Fruit fly (Drosophila melanogaster) whole organism, pupa: ENCODE data around the gene kin17.

Experiments
- CG10348 ChIP-seq: fragments of 200-800 bp; sonication (Bioruptor generic); IDR thresholded peaks from 2 replicates; pipeline ENCODE4 v1.3.6; 2022; ENCODE audit warnings: missing biosample characterization, missing genetic modification characterization
- CG12605 ChIP-seq: fragments of 200-800 bp; sonication (Bioruptor generic); IDR thresholded peaks from 2 replicates; pipeline ENCODE4 v1.3.6; 2022; ENCODE audit warnings: missing biosample characterization, missing genetic modification characterization
- CG13204 ChIP-seq: fragments of 200-800 bp; sonication (Bioruptor generic); optimal IDR thresholded peaks from 2 replicates; lab custom pipeline; 2018; ENCODE audit warnings: missing biosample characterization, mild to moderate bottlenecking, missing genetic modification characterization, moderate library complexity
- CG14655 ChIP-seq: fragments of 200-800 bp; sonication (Bioruptor generic); optimal IDR thresholded peaks from 3 replicates; lab custom pipeline; 2017; ENCODE audit warnings: mild to moderate bottlenecking, missing biosample characterization, missing genetic modification reagents, missing genetic modification characterization
- CG15710 ChIP-seq: fragments of 200-800 bp; sonication (Bioruptor generic); optimal IDR thresholded peaks from 2 replicates; lab custom pipeline; 2018; ENCODE audit warnings: missing biosample characterization, mild to moderate bottlenecking, missing genetic modification characterization, moderate library complexity
- CG17806 ChIP-seq: fragments of 200-800 bp; sonication (Bioruptor generic); optimal IDR thresholded peaks from 2 replicates; lab custom pipeline; 2018; ENCODE audit warnings: missing biosample characterization, mild to moderate bottlenecking, missing genetic modification characterization, moderate library complexity
- CG32121 ChIP-seq: fragments of 200-800 bp; sonication (Bioruptor generic); IDR thresholded peaks from 2 replicates; pipeline ENCODE4 v1.3.6; 2022; ENCODE audit warnings: missing biosample characterization, missing genetic modification characterization
- CG34367 ChIP-seq: fragments of 200-800 bp; sonication (Bioruptor generic); optimal IDR thresholded peaks from 2 replicates; lab custom pipeline; 2018; ENCODE audit warnings: missing biosample characterization, mild to moderate bottlenecking, missing genetic modification characterization
- CG4496 ChIP-seq: fragments of 200-800 bp; sonication (Bioruptor generic); IDR thresholded peaks from 3 replicates; pipeline ENCODE4 v1.3.6; 2022; ENCODE audit warnings: missing biosample characterization, missing genetic modification characterization
- CG8159 ChIP-seq: fragments of 200-800 bp; sonication (Bioruptor generic); optimal IDR thresholded peaks from 3 replicates; lab custom pipeline; 2018; ENCODE audit warnings: missing biosample characterization, mild to moderate bottlenecking, missing genetic modification characterization, moderate library complexity
- CG8301 ChIP-seq: fragments of 200-800 bp; sonication (Bioruptor generic); optimal IDR thresholded peaks from 2 replicates; lab custom pipeline; 2018; ENCODE audit warnings: missing biosample characterization, mild to moderate bottlenecking, missing genetic modification characterization
- CG9948 ChIP-seq: fragments of 200-800 bp; sonication (Bioruptor generic); optimal IDR thresholded peaks from 2 replicates; lab custom pipeline; 2018; ENCODE audit warnings: missing biosample characterization, mild to moderate bottlenecking, missing genetic modification characterization, moderate library complexity
- D1 ChIP-seq: fragments of 200-800 bp; sonication (Bioruptor generic); optimal IDR thresholded peaks from 2 replicates; lab custom pipeline; 2018; ENCODE audit warnings: missing biosample characterization, mild to moderate bottlenecking, missing genetic modification characterization, moderate library complexity
- EcR ChIP-seq: fragments of 200-800 bp; sonication (Bioruptor generic); optimal IDR thresholded peaks from 3 replicates; lab custom pipeline; 2019; ENCODE audit warnings: missing biosample characterization, missing genetic modification characterization, mild to moderate bottlenecking, moderate library complexity, missing genetic modification reagents
- Ets98B ChIP-seq: fragments of 200-800 bp; sonication (Bioruptor generic); IDR thresholded peaks from 2 replicates; pipeline ENCODE4 v1.3.6; 2022; ENCODE audit warnings: missing biosample characterization, missing genetic modification characterization
- Pif1A ChIP-seq: fragments of 200-800 bp; sonication (Bioruptor generic); optimal IDR thresholded peaks from 3 replicates; lab custom pipeline; 2016; ENCODE audit warnings: missing biosample characterization, missing genetic modification characterization
- Pif1B ChIP-seq: fragments of 200-800 bp; sonication (Bioruptor generic); optimal IDR thresholded peaks from 3 replicates; lab custom pipeline; 2016; ENCODE audit warnings: missing biosample characterization, missing genetic modification characterization
- Snoo ChIP-seq: fragments of 200-800 bp; sonication (Bioruptor generic); optimal IDR thresholded peaks from 3 replicates; lab custom pipeline; 2017; ENCODE audit warnings: missing biosample characterization, mild to moderate bottlenecking, missing genetic modification characterization, inconsistent platforms
- fd96Ca ChIP-seq: fragments of 200-800 bp; sonication (Bioruptor generic); IDR thresholded peaks from 3 replicates; pipeline ENCODE4 v1.3.6; 2022; ENCODE audit warnings: missing biosample characterization, missing genetic modification characterization
- gl ChIP-seq: fragments of 200-800 bp; sonication (Bioruptor generic); optimal IDR thresholded peaks from 2 replicates; lab custom pipeline; 2018; ENCODE audit warnings: missing biosample characterization, mild to moderate bottlenecking, missing genetic modification characterization
- rn ChIP-seq: fragments of 200-800 bp; sonication (Bioruptor generic); IDR thresholded peaks from 2 replicates; pipeline ENCODE4 v1.3.6; 2022; ENCODE audit warnings: missing biosample characterization, missing genetic modification characterization

Gene kin17

DNA sequence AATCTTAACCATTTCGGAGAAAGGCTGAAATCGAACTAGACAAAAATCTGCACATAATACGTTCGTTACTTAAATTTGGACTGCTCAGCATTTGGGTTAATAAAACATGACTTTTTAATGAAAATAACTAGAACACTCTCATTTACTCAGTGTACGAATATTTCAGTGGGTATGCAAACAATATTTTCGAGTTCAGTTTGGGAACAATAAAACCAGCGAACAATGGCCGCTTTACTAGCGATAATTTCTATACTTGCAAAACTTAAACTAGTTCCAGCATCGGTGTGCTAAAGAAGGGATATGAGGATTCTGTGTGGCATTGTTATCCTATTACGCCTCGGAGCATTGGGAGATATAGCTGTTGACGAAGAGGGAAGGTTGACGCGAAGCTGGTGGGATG lies 1.6 kb downstream of the kin17 start, which contains the start of gene CG5665:
Gene CG5665 (plus strand): TSS at position 301 of the 400 bp plus-strand sequence.
- TF ChIP-seq CG10348 (GFP tag; lab: Robert Waterston, UW) = no peak
- TF ChIP-seq CG13204 (GFP tag; lab: Kevin White, UChicago) = no peak
- TF ChIP-seq Pif1B = no peak
- no peak for TF ChIP-seq rn (GFP tag; lab: Robert Waterston, UW)
- no peak for TF ChIP-seq fd96Ca
- no peak for TF ChIP-seq CG4496 (GFP tag; lab: Robert Waterston, UW)
- no peak for TF ChIP-seq CG17806 (tag; lab: Kevin White, UChicago)
- no peak for TF ChIP-seq CG34367 (tag; lab: Kevin White, UChicago)
- TF ChIP-seq CG32121 (GFP tag; lab: Robert Waterston, UW) = no peak
- no peak for TF ChIP-seq gl
- no peak for TF ChIP-seq Ets98B
- no peak for TF ChIP-seq Snoo
- no peak for TF ChIP-seq CG8301 (tag; lab: Kevin White, UChicago)
- no peak for TF ChIP-seq CG8159 (tag; lab: Kevin White, UChicago)
- no peak for TF ChIP-seq CG12605 (GFP tag; lab: Robert Waterston, UW)
- TF ChIP-seq D1 = no peak
- TF ChIP-seq CG15710 (tag; lab: Kevin White, UChicago) = no peak
- no peak for TF ChIP-seq Pif1A (GFP tag; lab: Kevin White, UChicago)

DNA sequence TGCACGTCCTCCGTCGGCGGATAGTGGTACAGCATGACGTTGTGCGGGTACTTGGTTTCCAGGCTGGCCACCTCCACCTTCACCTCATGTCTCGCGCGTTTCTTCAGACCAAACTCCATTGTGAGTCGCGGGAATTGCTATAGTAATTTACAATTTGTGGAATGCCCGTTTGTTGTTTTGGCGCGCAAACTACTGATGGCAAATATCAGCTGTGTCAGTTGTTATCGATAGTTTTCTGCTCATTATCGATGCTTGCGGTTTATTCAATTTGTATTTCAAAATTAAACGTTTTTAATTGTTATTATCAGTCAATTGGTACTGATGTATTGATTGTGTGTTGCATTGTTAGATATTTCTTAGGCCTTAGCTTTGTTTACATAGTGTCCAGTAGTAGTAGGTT lies 4.8 kb downstream of the kin17 start, which contains the start of gene Prim2:
Gene Prim2 (minus strand): TSS at position 197 of the 400 bp plus-strand sequence.
- no peak for TF ChIP-seq rn (GFP tag; lab: Robert Waterston, UW)
- no peak for TF ChIP-seq CG15710 (tag; lab: Kevin White, UChicago)
- TF ChIP-seq CG12605 (GFP tag; lab: Robert Waterston, UW) = no peak
- no peak for TF ChIP-seq CG17806 (tag; lab: Kevin White, UChicago)
- no peak for TF ChIP-seq Pif1B
- TF ChIP-seq CG9948 (tag; lab: Kevin White, UChicago) = no peak
- no peak for TF ChIP-seq CG13204 (GFP tag; lab: Kevin White, UChicago)
- TF ChIP-seq CG8301 (tag; lab: Kevin White, UChicago) = no peak
- TF ChIP-seq Pif1A (GFP tag; lab: Kevin White, UChicago) = no peak
- TF ChIP-seq CG14655 (GFP tag; lab: Kevin White, UChicago) = no peak
- TF ChIP-seq Ets98B = no peak
- TF ChIP-seq EcR (GFP tag; lab: Kevin White, UChicago) = no peak
- no peak for TF ChIP-seq CG32121 (GFP tag; lab: Robert Waterston, UW)
- TF ChIP-seq, all 21 proteins: peak for 0

DNA sequence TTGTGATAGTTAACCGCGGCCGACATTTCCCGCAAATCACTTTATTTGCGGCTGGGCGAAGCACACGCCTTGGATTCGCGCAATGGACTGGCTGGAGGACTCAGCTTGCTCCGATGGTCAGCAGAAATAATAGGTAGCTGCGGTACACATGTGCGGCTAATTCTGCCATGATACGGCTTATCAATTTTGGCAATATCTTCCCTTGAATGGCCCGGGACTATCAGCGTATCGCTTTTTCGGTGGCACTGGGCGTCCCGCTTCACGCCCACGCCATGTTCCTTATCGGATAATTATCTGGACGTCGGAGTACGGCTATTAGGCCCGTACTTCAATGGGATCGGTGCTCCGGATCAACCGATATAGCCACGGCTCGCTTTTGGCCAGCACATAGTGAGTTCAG lies 9.5 kb downstream of the kin17 start:
- TF ChIP-seq CG14655 (GFP tag; lab: Kevin White, UChicago) (no peak), rn (GFP tag; lab: Robert Waterston, UW) (no peak), CG8159 (tag; lab: Kevin White, UChicago) (no peak), CG34367 (tag; lab: Kevin White, UChicago) (no peak), fd96Ca (no peak), Pif1B (no peak), CG4496 (GFP tag; lab: Robert Waterston, UW) (no peak), CG13204 (GFP tag; lab: Kevin White, UChicago) (no peak), gl (no peak), D1 (no peak), Pif1A (GFP tag; lab: Kevin White, UChicago) (no peak), CG17806 (tag; lab: Kevin White, UChicago) (no peak), Snoo (no peak), CG10348 (GFP tag; lab: Robert Waterston, UW) (no peak), CG32121 (GFP tag; lab: Robert Waterston, UW) (no peak), CG12605 (GFP tag; lab: Robert Waterston, UW) (no peak)

DNA sequence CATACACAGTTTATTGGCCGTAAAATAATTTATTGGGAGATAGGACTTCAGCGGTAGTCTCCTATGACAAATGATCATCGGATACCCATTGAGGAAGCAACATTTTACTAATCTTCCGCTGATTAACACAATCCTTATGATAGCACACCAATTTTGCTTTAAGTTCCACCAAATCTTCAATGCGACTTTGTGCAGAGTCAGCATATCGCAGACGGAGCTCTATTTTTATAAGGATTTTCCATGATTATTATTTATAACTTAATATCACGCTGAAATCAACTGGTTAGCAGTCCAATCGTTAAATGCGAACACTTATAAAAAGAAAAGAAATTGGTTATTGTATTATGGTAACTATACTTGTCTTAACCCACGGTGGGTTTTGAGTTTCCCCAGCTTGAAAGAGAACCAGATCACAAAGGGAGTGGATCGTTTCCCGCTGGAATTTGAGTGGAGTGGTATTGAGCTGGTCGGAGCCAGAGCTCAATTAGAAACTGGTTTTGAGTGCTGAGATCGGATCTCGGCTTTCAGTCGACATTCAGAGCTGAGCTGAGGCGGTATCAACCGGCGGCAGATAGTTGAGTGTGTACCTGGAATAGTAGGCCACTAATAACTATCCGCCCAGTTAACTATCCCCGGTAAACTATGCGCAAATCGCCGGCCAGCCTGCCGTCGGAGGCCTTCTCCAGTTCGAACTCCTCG lies 10.2 kb downstream of the kin17 start, which contains the start of the genes Toll-9 and in:
Gene Toll-9 (minus strand): TSS at position 51 of the 699 bp plus-strand sequence.
Gene in (plus strand): TSS at position 525 of the 699 bp plus-strand sequence.
- no peak for TF ChIP-seq CG15710 (tag; lab: Kevin White, UChicago)
- TF ChIP-seq gl = no peak
- TF ChIP-seq rn (GFP tag; lab: Robert Waterston, UW) = no peak
- TF ChIP-seq CG10348 (GFP tag; lab: Robert Waterston, UW) = no peak
- no peak for TF ChIP-seq CG8301 (tag; lab: Kevin White, UChicago)
- TF ChIP-seq CG8159 (tag; lab: Kevin White, UChicago) = no peak
- TF ChIP-seq fd96Ca = no peak
- TF ChIP-seq CG32121 (GFP tag; lab: Robert Waterston, UW) = no peak
- TF ChIP-seq CG13204 (GFP tag; lab: Kevin White, UChicago) = no peak
- TF ChIP-seq CG17806 (tag; lab: Kevin White, UChicago) = no peak
- TF ChIP-seq CG14655 (GFP tag; lab: Kevin White, UChicago) = no peak
- no peak for TF ChIP-seq Pif1B
- no peak for TF ChIP-seq D1
- no peak for TF ChIP-seq Ets98B

DNA sequence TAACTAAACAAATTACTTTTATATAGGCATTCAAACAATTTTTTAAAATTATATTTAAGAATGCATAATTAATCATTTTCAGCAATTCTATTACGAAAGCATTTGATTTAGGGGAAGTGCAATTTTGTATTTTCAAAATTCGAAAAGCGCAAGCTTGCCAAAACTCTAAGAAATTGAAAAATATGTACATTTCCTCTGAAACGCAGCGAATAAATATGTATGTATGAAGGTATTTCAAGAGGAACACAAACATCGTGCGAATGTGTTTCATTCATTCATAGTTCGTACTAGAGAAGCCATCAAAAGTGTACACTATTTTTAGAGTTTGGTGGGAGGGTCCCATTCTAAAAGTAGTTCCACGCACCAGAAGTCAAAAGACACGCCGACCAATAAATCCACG lies 13.4 kb downstream of the kin17 start, which contains the start of gene CG13247:
Gene CG13247 (plus strand): TSS at position 301 of the 400 bp plus-strand sequence.
- TF ChIP-seq CG32121 (GFP tag; lab: Robert Waterston, UW) (no peak), CG17806 (tag; lab: Kevin White, UChicago) (no peak), CG13204 (GFP tag; lab: Kevin White, UChicago) (no peak), Ets98B (no peak), CG12605 (GFP tag; lab: Robert Waterston, UW) (no peak), Pif1B (no peak), CG14655 (GFP tag; lab: Kevin White, UChicago) (no peak), CG4496 (GFP tag; lab: Robert Waterston, UW) (no peak), CG10348 (GFP tag; lab: Robert Waterston, UW) (no peak), fd96Ca (no peak), D1 (no peak), CG8301 (tag; lab: Kevin White, UChicago) (no peak), Snoo (no peak), CG15710 (tag; lab: Kevin White, UChicago) (no peak)
